Worm (Caenorhabditis elegans) whole organism, L4/young adult: ENCODE results near the gene gck-2.

Experiments
- W03F9.2 ChIP-seq: fragments of 150-350 bp; optimal IDR thresholded peaks from 2 replicates; lab custom pipeline; 2014; ENCODE audit warnings: missing biosample characterization, missing genetic modification characterization
- dao-5 ChIP-seq: sonication (generic microtip); optimal IDR thresholded peaks from 2 replicates; lab custom pipeline; 2016; ENCODE audit warnings: missing genotype, missing genetic modification characterization, moderate library complexity, missing compliant biosample characterization
- him-1 ChIP-seq: sonication (generic microtip); optimal IDR thresholded peaks from 2 replicates; lab custom pipeline; 2016; ENCODE audit warnings: missing genotype, missing genetic modification reagents, missing genetic modification characterization, missing compliant biosample characterization

gck-2 gene

ce11 chrV:6782260-6782659, 10.2 kb downstream of the gck-2 start:
- no peak for TF ChIP-seq him-1
- no peak for TF ChIP-seq dao-5 (tag; lab: Kevin White, UChicago)
- no peak for TF ChIP-seq W03F9.2 (tag; lab: Kevin White, UChicago)

ce11 chrV:6780676-6781075, 11.8 kb downstream of the gck-2 start:
- no peak for TF ChIP-seq him-1
- no peak for TF ChIP-seq W03F9.2 (tag; lab: Kevin White, UChicago)
- TF ChIP-seq dao-5 (tag; lab: Kevin White, UChicago), result no peak

- no peak for TF ChIP-seq dao-5 (tag; lab: Kevin White, UChicago)
- no peak for TF ChIP-seq him-1
- TF ChIP-seq W03F9.2 (tag; lab: Kevin White, UChicago), result no peak
Measured at ce11 chrV:6780166-6780565, 12.3 kb downstream of the gck-2 start, which contains the start of gene ZC404.15. TSS of gene ZC404.15 (plus strand) at chrV:6780466.

- TF ChIP-seq dao-5 (tag; lab: Kevin White, UChicago) (no peak), him-1 (no peak), W03F9.2 (tag; lab: Kevin White, UChicago) (no peak)
Measured at ce11 chrV:6778457-6778856, 14.0 kb downstream of the gck-2 start.

- TF ChIP-seq W03F9.2 (tag; lab: Kevin White, UChicago) (no peak), dao-5 (tag; lab: Kevin White, UChicago) (no peak), him-1 (no peak)
Measured at ce11 chrV:6775708-6776107, 16.8 kb downstream of the gck-2 start, which contains the start of gene srh-28. TSS of gene srh-28 (minus strand) at chrV:6775808.

- TF ChIP-seq dao-5 (tag; lab: Kevin White, UChicago) (no peak), him-1 (no peak), W03F9.2 (tag; lab: Kevin White, UChicago) (no peak)
Measured at ce11 chrV:6773735-6774134, 18.7 kb downstream of the gck-2 start, which contains the start of gene ZC404.16. TSS of gene ZC404.16 (minus strand) at chrV:6773835.

- no peak for TF ChIP-seq him-1
- no peak for TF ChIP-seq W03F9.2 (tag; lab: Kevin White, UChicago)
- no peak for TF ChIP-seq dao-5 (tag; lab: Kevin White, UChicago)
Measured at ce11 chrV:6771645-6772044, 20.8 kb downstream of the gck-2 start, which contains the start of gene srh-30. TSS of gene srh-30 (minus strand) at chrV:6771745.

ce11 chrV:6769440-6769839, 23.0 kb downstream of the gck-2 start:
- TF ChIP-seq W03F9.2 (tag; lab: Kevin White, UChicago), result no peak
- TF ChIP-seq dao-5 (tag; lab: Kevin White, UChicago), result no peak
- TF ChIP-seq him-1, result no peak

- no peak for TF ChIP-seq him-1
- no peak for TF ChIP-seq dao-5 (tag; lab: Kevin White, UChicago)
- TF ChIP-seq W03F9.2 (tag; lab: Kevin White, UChicago), result no peak
Measured at ce11 chrV:6768452-6768929, 24.0 kb downstream of the gck-2 start, which contains the start of the genes T25F10.1 and clik-1. TSS of gene T25F10.1 (plus strand) at chrV:6768502. TSS of gene clik-1 (minus strand) at chrV:6768732.

ce11 chrV:6767576-6767975, 24.9 kb downstream of the gck-2 start:
- TF ChIP-seq W03F9.2 (tag; lab: Kevin White, UChicago) (no peak), dao-5 (tag; lab: Kevin White, UChicago) (no peak), him-1 (no peak)

ce11 chrV:6764972-6765371, 27.5 kb downstream of the gck-2 start, which contains the start of gene bbs-8:
TSS of gene bbs-8 (minus strand) at chrV:6765072.
- TF ChIP-seq W03F9.2 (tag; lab: Kevin White, UChicago) (no peak), him-1 (no peak), dao-5 (tag; lab: Kevin White, UChicago) (no peak)

ce11 chrV:6762361-6762760, 30.1 kb downstream of the gck-2 start, which contains the start of gene T25F10.4:
TSS of gene T25F10.4 (minus strand) at chrV:6762461.
- TF ChIP-seq dao-5 (tag; lab: Kevin White, UChicago), result no peak
- TF ChIP-seq W03F9.2 (tag; lab: Kevin White, UChicago), result no peak
- TF ChIP-seq him-1, result no peak

- TF ChIP-seq W03F9.2 (tag; lab: Kevin White, UChicago) (no peak), dao-5 (tag; lab: Kevin White, UChicago) (no peak), him-1 (no peak)
Measured at ce11 chrV:6758017-6758416, 34.4 kb downstream of the gck-2 start, which contains the start of gene dbl-1. TSS of gene dbl-1 (plus strand) at chrV:6758135.

ce11 chrV:6753257-6753656, 39.2 kb downstream of the gck-2 start:
- no peak for TF ChIP-seq him-1
- no peak for TF ChIP-seq W03F9.2 (tag; lab: Kevin White, UChicago)
- TF ChIP-seq dao-5 (tag; lab: Kevin White, UChicago), result no peak
